Worm (Caenorhabditis elegans) whole organism, L1 larva: ENCODE results near the gene K08E7.6.

Source experiments
- isw-1 ChIP-seq: fragments of 200-800 bp; sonication (Bioruptor generic); IDR thresholded peaks from 2 replicates; pipeline ENCODE4 v1.3.6; 2022; ENCODE audit warnings: missing genetic modification characterization, missing compliant biosample characterization
- lin-13 ChIP-seq: fragments of 150-350 bp; optimal IDR thresholded peaks from 2 replicates; lab custom pipeline; 2014; ENCODE audit warnings: missing biosample characterization, missing genetic modification reagents, missing genetic modification characterization
- lin-14 ChIP-seq: fragments of 200-800 bp; sonication (Bioruptor generic); optimal IDR thresholded peaks from 2 replicates; lab custom pipeline; 2018; ENCODE audit warnings: mild to moderate bottlenecking, missing genetic modification characterization, moderate library complexity, missing compliant biosample characterization
- mep-1 ChIP-seq: fragments of 150-350 bp; optimal IDR thresholded peaks from 2 replicates; lab custom pipeline; 2014; ENCODE audit warnings: missing biosample characterization, missing genetic modification characterization
- nhr-11 ChIP-seq: fragments of 150-350 bp; optimal IDR thresholded peaks from 2 replicates; lab custom pipeline; 2014; ENCODE audit warnings: missing biosample characterization, missing genetic modification characterization

ce11 chrIV:12585966-12586365 lies 5.0 kb upstream of the K08E7.6 start, which contains the start of gene K08E7.8:
- TF ChIP-seq nhr-11 (no peak), lin-14 (GFP tag; lab: Kevin White, UChicago) (no peak), isw-1 (GFP tag; lab: Robert Waterston, UW) (no peak), lin-13 (GFP tag; lab: Kevin White, UChicago) (no peak), mep-1 (tag; lab: Kevin White, UChicago) (no peak)
